Worm (Caenorhabditis elegans) whole organism, mixed stage, embryonic: ENCODE data around the gene F58G6.3.
A peak's percentile ranks its signal among the peaks of the same experiment; 100 is the strongest.

Source experiments
- M03D4.4 ChIP-seq: sonication (generic microtip); optimal IDR thresholded peaks from 2 replicates; lab custom pipeline; 2017; ENCODE audit warnings: mild to moderate bottlenecking, missing genetic modification characterization, missing compliant biosample characterization
- blmp-1 ChIP-seq: fragments of 150-350 bp; optimal IDR thresholded peaks from 2 replicates; lab custom pipeline; 2014; ENCODE audit warnings: missing biosample characterization, missing genetic modification characterization
- ceh-39 ChIP-seq: fragments of 150-350 bp; optimal IDR thresholded peaks from 2 replicates; lab custom pipeline; 2014; ENCODE audit warnings: missing biosample characterization, missing genetic modification characterization
- ceh-43 ChIP-seq: fragments of 200-800 bp; sonication (Bioruptor generic); optimal IDR thresholded peaks from 2 replicates; lab custom pipeline; 2018; ENCODE audit warnings: mild to moderate bottlenecking, missing genetic modification characterization, moderate library complexity, missing compliant biosample characterization
- ceh-83 ChIP-seq: fragments of 200-800 bp; sonication (Bioruptor generic); optimal IDR thresholded peaks from 2 replicates; lab custom pipeline; 2018; ENCODE audit warnings: mild to moderate bottlenecking, missing genetic modification characterization, missing compliant biosample characterization
- ces-1 ChIP-seq: fragments of 150-350 bp; optimal IDR thresholded peaks from 2 replicates; lab custom pipeline; 2014; ENCODE audit warnings: missing biosample characterization, missing genetic modification reagents, missing genetic modification characterization
- cnd-1 ChIP-seq: fragments of 200-800 bp; sonication (Bioruptor generic); optimal IDR thresholded peaks from 2 replicates; lab custom pipeline; 2018; ENCODE audit warnings: mild to moderate bottlenecking, missing genetic modification characterization, missing compliant biosample characterization
- drap-1 ChIP-seq: fragments of 200-800 bp; sonication (Bioruptor generic); optimal IDR thresholded peaks from 3 replicates; lab custom pipeline; 2018; ENCODE audit warnings: mild to moderate bottlenecking, missing genetic modification characterization, missing compliant biosample characterization
- elt-1 ChIP-seq: sonication (generic microtip); optimal IDR thresholded peaks from 2 replicates; lab custom pipeline; 2017; ENCODE audit warnings: missing genetic modification characterization, mild to moderate bottlenecking, missing compliant biosample characterization, antibody characterized with exemption, moderate library complexity, borderline replicate concordance; ENCODE audit not compliant: insufficient read depth
- elt-3 ChIP-seq: fragments of 150-350 bp; optimal IDR thresholded peaks from 2 replicates; lab custom pipeline; 2014; ENCODE audit warnings: missing biosample characterization, missing genetic modification characterization
- flh-1 ChIP-seq: fragments of 200-800 bp; sonication (Bioruptor generic); optimal IDR thresholded peaks from 2 replicates; lab custom pipeline; 2018; ENCODE audit warnings: mild to moderate bottlenecking, missing genetic modification characterization, moderate library complexity, missing compliant biosample characterization
- ham-2 ChIP-seq: fragments of 200-800 bp; sonication (Bioruptor generic); optimal IDR thresholded peaks from 2 replicates; lab custom pipeline; 2018; ENCODE audit warnings: mild to moderate bottlenecking, missing genetic modification characterization, missing compliant biosample characterization
- hlh-1 ChIP-seq: fragments of 150-350 bp; optimal IDR thresholded peaks from 2 replicates; lab custom pipeline; 2014; ENCODE audit warnings: missing biosample characterization, missing genetic modification reagents, missing genetic modification characterization
- lin-13 ChIP-seq: fragments of 150-350 bp; optimal IDR thresholded peaks from 2 replicates; lab custom pipeline; 2014; ENCODE audit warnings: missing biosample characterization, missing genetic modification characterization
- lsy-2 ChIP-seq: fragments of 150-350 bp; optimal IDR thresholded peaks from 2 replicates; lab custom pipeline; 2014; ENCODE audit warnings: missing biosample characterization, missing genetic modification characterization
- mab-5 ChIP-seq: fragments of 150-350 bp; optimal IDR thresholded peaks from 2 replicates; lab custom pipeline; 2014; ENCODE audit warnings: missing biosample characterization, missing genetic modification characterization
- mep-1 ChIP-seq: fragments of 150-350 bp; optimal IDR thresholded peaks from 2 replicates; lab custom pipeline; 2017; ENCODE audit warnings: missing biosample characterization, missing genetic modification reagents, missing genetic modification characterization, inconsistent platforms
- nhr-12 ChIP-seq: fragments of 150-350 bp; optimal IDR thresholded peaks from 2 replicates; lab custom pipeline; 2014; ENCODE audit warnings: missing biosample characterization, missing genetic modification characterization
- nhr-2 ChIP-seq: fragments of 150-350 bp; optimal IDR thresholded peaks from 2 replicates; lab custom pipeline; 2014; ENCODE audit warnings: missing biosample characterization, missing genetic modification characterization
- nhr-237 ChIP-seq: fragments of 150-350 bp; optimal IDR thresholded peaks from 2 replicates; lab custom pipeline; 2014; ENCODE audit warnings: missing biosample characterization, missing genetic modification characterization
- nhr-28 ChIP-seq: fragments of 150-350 bp; optimal IDR thresholded peaks from 2 replicates; lab custom pipeline; 2014; ENCODE audit warnings: missing biosample characterization, missing genetic modification characterization
- nhr-76 ChIP-seq: sonication (generic microtip); optimal IDR thresholded peaks from 2 replicates; lab custom pipeline; 2017; ENCODE audit warnings: missing biosample characterization, missing genetic modification characterization
- sem-2 ChIP-seq: fragments of 200-800 bp; sonication (Bioruptor generic); optimal IDR thresholded peaks from 2 replicates; lab custom pipeline; 2018; ENCODE audit warnings: mild to moderate bottlenecking, missing genetic modification characterization, missing compliant biosample characterization
- snpc-4 ChIP-seq: fragments of 150-350 bp; optimal IDR thresholded peaks from 2 replicates; lab custom pipeline; 2014; ENCODE audit warnings: missing biosample characterization, missing genetic modification characterization
- sptf-1 ChIP-seq: sonication (generic microtip); optimal IDR thresholded peaks from 2 replicates; lab custom pipeline; 2017; ENCODE audit warnings: mild to moderate bottlenecking, missing genetic modification characterization, moderate library complexity, missing compliant biosample characterization
- tbx-8 ChIP-seq: fragments of 200-800 bp; sonication (Bioruptor generic); optimal IDR thresholded peaks from 2 replicates; lab custom pipeline; 2018; ENCODE audit warnings: mild to moderate bottlenecking, missing genetic modification characterization, moderate library complexity, missing compliant biosample characterization
- unc-120 ChIP-seq: sonication (generic microtip); optimal IDR thresholded peaks from 2 replicates; lab custom pipeline; 2017; ENCODE audit warnings: missing genetic modification characterization, missing compliant biosample characterization; ENCODE audit not compliant: poor library complexity, severe bottlenecking
- unc-39 ChIP-seq: fragments of 150-350 bp; optimal IDR thresholded peaks from 2 replicates; lab custom pipeline; 2014; ENCODE audit warnings: missing biosample characterization, missing genetic modification characterization
- unc-62 ChIP-seq: fragments of 150-350 bp; optimal IDR thresholded peaks from 2 replicates; lab custom pipeline; 2014; ENCODE audit warnings: missing biosample characterization, missing genetic modification reagents, missing genetic modification characterization
- zip-8 ChIP-seq: fragments of 150-350 bp; optimal IDR thresholded peaks from 2 replicates; lab custom pipeline; 2014; ENCODE audit warnings: missing biosample characterization, missing genetic modification characterization
- ztf-11 ChIP-seq: fragments of 150-350 bp; optimal IDR thresholded peaks from 2 replicates; lab custom pipeline; 2014; ENCODE audit warnings: missing biosample characterization, missing genetic modification characterization

The F58G6.3 gene

DNA sequence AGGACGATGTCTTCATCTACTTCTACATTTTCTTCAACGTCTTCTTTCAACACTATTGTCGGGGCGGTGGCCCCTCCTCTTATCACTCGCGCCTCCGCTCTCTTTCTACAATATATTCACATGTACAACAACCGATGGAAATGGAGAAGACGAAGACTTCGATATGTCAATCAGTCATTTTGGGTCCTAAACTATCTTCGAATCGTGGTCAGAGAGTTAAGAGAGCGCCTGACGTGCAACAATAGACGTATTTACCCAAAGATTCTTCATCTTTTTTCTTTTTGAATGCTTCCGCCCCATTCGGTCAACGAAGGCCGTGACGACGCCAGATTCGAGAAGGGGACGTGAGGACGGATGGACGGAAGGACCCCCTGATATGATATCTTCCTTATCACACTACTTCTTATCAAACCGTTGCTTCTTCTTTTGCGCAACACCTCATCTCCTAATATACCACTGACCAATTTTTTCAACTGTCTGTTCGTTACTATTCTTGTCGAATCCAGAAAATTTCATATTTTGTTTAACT, 20.3 kb upstream of the F58G6.3 start:
- TF ChIP-seq sem-2 (GFP tag; lab: Kevin White, UChicago) (no peak), sptf-1 (tag; lab: Kevin White, UChicago) (no peak), nhr-237 (no peak), lsy-2 (no peak), hlh-1 (no peak), nhr-12 (tag; lab: Kevin White, UChicago) (no peak), ceh-43 (no peak), mab-5 (tag; lab: Kevin White, UChicago) (no peak), snpc-4 (tag; lab: Kevin White, UChicago) (no peak), lin-13 (tag; lab: Kevin White, UChicago) (no peak), elt-3 (no peak), cnd-1 (tag; lab: Kevin White, UChicago) (no peak)

DNA sequence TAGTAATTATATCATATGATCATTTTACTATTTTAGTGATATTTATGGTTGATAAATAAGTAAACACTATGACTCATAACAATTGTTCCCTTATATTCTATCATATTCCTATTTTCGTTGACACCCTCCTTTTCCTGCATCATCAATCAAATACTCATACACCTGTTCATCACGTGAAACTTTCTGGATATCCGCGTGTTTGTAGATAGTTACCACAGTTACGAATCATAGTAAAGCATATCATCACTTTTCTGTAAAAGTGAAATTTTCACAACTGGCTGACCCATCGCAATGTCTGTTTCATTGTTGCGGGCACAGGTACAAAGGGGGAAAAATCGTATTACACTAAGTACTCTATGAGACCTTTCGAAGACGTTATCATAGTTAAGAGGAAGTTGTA, 19.4 kb upstream of the F58G6.3 start:
- TF ChIP-seq ham-2 (no peak), drap-1 (GFP tag; lab: Kevin White, UChicago) (no peak), nhr-2 (tag; lab: Kevin White, UChicago) (no peak), unc-39 (tag; lab: Kevin White, UChicago) (no peak), tbx-8 (GFP tag; lab: Kevin White, UChicago) (no peak), blmp-1 (tag; lab: Kevin White, UChicago) (no peak), mep-1 (tag; lab: Kevin White, UChicago) (no peak), flh-1 (GFP tag; lab: Kevin White, UChicago) (no peak), lin-13 (tag; lab: Kevin White, UChicago) (no peak)

DNA sequence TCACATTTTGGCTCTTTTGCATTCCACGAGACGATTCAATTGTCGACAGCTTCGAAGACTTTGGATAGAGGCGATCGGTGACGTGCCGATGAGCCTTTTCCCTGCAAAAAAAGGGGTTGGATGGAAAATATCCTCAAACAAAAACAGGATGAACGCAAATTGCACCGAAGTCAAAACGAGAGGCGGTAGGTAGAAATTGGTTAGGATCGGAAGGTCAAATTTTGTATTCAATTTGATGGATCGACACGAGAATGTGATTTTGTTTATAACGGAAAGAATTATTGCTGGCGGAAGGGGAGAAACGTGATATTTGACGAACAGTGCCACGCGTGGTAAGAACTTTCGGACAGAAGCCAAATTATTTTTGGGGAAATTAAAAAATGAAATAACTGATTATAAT, 18.5 kb upstream of the F58G6.3 start, which contains the start of gene mca-1:
Gene mca-1, minus strand, starts transcription at position 101 of the 400 bp plus-strand sequence.
- TF ChIP-seq ceh-43 (no peak), ztf-11 (tag; lab: Kevin White, UChicago) (no peak), nhr-28 (tag; lab: Kevin White, UChicago) (no peak), ham-2 (no peak), ceh-39 (tag; lab: Kevin White, UChicago) (no peak), sem-2 (GFP tag; lab: Kevin White, UChicago) (no peak), unc-39 (tag; lab: Kevin White, UChicago) (no peak), lin-13 (tag; lab: Kevin White, UChicago) (no peak), ceh-83 (GFP tag; lab: Kevin White, UChicago) (no peak), sptf-1 (tag; lab: Kevin White, UChicago) (no peak), unc-62 (GFP tag; lab: Kevin White, UChicago) (no peak), elt-3 (no peak)

DNA sequence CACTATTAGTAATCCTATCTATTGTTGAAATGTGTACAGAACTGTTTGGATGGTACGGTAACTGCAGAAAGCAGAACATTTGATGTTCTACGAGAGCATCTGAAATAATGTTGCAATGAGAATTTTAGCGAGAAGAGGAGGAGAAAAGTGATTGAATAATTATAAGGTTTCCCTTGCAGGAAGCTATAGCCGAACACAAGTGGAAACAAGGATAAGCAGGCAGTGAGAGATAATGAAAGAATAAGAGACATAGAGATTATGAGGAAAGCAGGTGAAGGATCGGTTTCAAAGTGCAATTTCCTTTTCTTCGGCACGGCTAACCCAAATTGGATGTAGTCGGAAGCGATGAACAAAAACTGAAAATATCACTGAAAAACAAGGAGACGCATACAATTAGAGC, 11.4 kb upstream of the F58G6.3 start, which contains the start of gene del-2:
Gene del-2, minus strand, starts transcription at position 101 of the 400 bp plus-strand sequence.
- TF ChIP-seq unc-62 (GFP tag; lab: Kevin White, UChicago) (no peak), ces-1 (GFP tag; lab: Kevin White, UChicago) (peak; percentile 26), ham-2 (peak; percentile 26), mep-1 (tag; lab: Kevin White, UChicago) (no peak), elt-3 (no peak), nhr-2 (tag; lab: Kevin White, UChicago) (no peak)

DNA sequence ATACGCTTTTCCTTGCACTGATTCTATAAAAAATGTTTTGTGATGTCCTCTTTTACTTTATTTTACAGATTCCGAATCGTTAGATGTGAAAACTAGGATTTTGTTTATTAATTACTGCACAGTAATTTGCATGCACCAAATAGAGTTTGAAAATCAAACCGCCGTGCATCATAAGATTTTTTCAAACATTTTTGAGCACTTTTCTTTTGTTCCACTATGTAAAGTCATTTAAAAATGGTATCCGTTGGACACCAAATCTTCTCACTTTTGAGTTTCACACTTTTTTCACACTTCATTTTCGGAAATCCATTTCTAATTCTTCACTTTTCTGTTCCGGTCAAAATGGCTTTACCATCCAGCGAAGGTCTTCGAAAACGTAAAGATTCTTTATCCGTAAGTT, 10.1 kb upstream of the F58G6.3 start, which contains the start of gene degl-2:
Gene degl-2, plus strand, starts transcription at position 301 of the 400 bp plus-strand sequence.
- TF ChIP-seq lin-13 (tag; lab: Kevin White, UChicago), result no peak
- no peak for TF ChIP-seq unc-39 (tag; lab: Kevin White, UChicago)
- no peak for TF ChIP-seq hlh-1
- TF ChIP-seq nhr-76, result no peak
- no peak for TF ChIP-seq nhr-12 (tag; lab: Kevin White, UChicago)
- no peak for TF ChIP-seq ceh-43
- TF ChIP-seq ham-2, result no peak
- no peak for TF ChIP-seq blmp-1 (tag; lab: Kevin White, UChicago)
- TF ChIP-seq elt-1 (tag; lab: Kevin White, UChicago), result no peak

DNA sequence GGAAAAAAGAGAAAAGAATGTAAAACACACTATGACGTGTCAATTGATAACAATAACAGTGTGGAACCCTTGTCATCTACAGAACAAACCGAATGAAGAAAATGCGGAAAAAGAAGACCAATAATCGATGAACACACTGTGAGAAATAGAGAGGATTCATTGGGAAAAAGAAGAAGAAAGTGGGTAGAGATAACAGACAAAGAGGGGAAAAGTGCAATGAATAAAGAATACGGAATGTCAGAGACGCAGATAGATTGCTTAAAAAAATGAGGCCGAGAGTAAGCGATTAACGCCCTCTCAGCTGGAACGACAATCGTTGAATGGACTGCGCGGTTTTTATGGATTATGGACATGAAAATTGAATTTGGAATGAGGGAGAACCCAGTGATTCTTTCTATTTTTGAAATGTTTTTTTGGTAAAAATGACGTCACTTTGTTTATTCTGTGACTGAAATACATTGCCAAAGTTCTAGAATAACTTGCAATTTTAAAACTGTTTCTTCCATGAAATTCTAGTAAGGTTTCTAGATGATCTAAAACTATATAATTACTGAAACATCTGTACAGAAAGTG, 5.5 kb upstream of the F58G6.3 start, which contains the start of gene amph-1:
Gene amph-1, minus strand, starts transcription at position 85 of the 573 bp plus-strand sequence.
- TF ChIP-seq zip-8 (tag; lab: Kevin White, UChicago), result no peak
- no peak for TF ChIP-seq flh-1 (GFP tag; lab: Kevin White, UChicago)
- TF ChIP-seq drap-1 (GFP tag; lab: Kevin White, UChicago), result no peak
- no peak for TF ChIP-seq sptf-1 (tag; lab: Kevin White, UChicago)
- TF ChIP-seq nhr-2 (tag; lab: Kevin White, UChicago), result no peak
- TF ChIP-seq unc-120 (tag; lab: Kevin White, UChicago), result no peak
- TF ChIP-seq M03D4.4 (tag; lab: Kevin White, UChicago), result no peak
- TF ChIP-seq lin-13 (tag; lab: Kevin White, UChicago), result no peak
- no peak for TF ChIP-seq blmp-1 (tag; lab: Kevin White, UChicago)
- no peak for TF ChIP-seq lsy-2
- no peak for TF ChIP-seq sem-2 (GFP tag; lab: Kevin White, UChicago)
- no peak for TF ChIP-seq ceh-83 (GFP tag; lab: Kevin White, UChicago)
- no peak for TF ChIP-seq mep-1 (tag; lab: Kevin White, UChicago)
- no peak for TF ChIP-seq ztf-11 (tag; lab: Kevin White, UChicago)
- TF ChIP-seq, all 35 proteins: peak for 0
